Fruit fly (Drosophila melanogaster) whole organism, adult: ENCODE results near the gene kibra.

Experiments used
- CG14711 ChIP-seq: fragments of 200-800 bp; sonication (Bioruptor generic); optimal IDR thresholded peaks from 2 replicates; lab custom pipeline; 2018; ENCODE audit warnings: missing biosample characterization, mild to moderate bottlenecking, missing genetic modification characterization, moderate library complexity
- CG33017 ChIP-seq: fragments of 200-800 bp; sonication (Bioruptor generic); optimal IDR thresholded peaks from 2 replicates; lab custom pipeline; 2018; ENCODE audit warnings: missing biosample characterization, mild to moderate bottlenecking, missing genetic modification characterization, moderate library complexity
- CG7101 ChIP-seq: fragments of 200-800 bp; sonication (Bioruptor generic); optimal IDR thresholded peaks from 2 replicates; lab custom pipeline; 2018; ENCODE audit warnings: missing biosample characterization, mild to moderate bottlenecking, missing genetic modification characterization, moderate library complexity
- kay ChIP-seq: fragments of 200-800 bp; sonication (Bioruptor generic); peaks from one replicate; lab custom pipeline; 2016; ENCODE audit warnings: missing biosample characterization, missing genetic modification characterization, borderline replicate concordance
- tj ChIP-seq: fragments of 200-800 bp; sonication (Bioruptor generic); optimal IDR thresholded peaks from 3 replicates; lab custom pipeline; 2017; ENCODE audit warnings: missing biosample characterization, mild to moderate bottlenecking, missing genetic modification characterization, moderate library complexity

DNA sequence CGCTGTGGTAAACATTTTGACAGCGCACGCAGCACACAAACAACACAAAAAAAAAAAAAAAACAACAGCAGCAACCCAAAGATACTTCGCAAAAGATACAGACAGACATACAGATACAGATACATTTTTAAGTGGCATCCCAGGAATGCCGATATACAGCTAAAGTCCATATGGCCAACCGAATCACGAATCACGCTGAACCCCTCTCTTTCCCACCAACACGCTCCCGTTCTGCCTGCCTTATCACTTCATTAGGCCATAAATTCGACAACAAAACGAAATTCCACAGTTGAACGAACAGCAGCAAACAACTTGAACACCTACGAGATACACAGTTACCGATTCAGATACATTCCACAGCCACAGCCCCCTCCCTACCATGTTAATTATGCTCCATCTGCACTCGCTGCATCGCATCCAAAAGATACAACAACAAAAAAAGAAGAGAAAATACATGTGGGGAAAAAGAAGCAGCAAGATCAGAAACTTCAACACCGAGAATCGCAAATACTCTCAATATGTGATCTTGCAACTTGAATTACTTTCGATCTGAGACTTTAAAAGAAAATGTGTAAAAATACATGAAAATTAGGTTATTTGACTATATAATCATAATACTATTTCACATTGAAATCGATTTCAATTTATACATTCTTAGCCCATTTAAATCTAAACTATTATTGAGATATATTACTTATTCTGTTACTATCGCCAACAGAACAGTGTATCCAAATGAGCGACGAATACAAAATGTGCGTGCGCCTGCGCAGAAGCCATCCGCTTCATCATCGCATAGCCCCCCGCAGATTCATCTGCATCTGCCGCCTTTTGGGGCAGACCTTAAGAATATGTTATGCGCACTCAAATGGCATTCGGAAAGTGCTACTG lies 7.6 kb downstream of the kibra start:
- no peak for TF ChIP-seq CG14711 (tag; lab: Kevin White, UChicago)
- TF ChIP-seq CG7101 (tag; lab: Kevin White, UChicago), result no peak
- TF ChIP-seq CG33017 (tag; lab: Kevin White, UChicago), result no peak
- TF ChIP-seq tj, result no peak
- TF ChIP-seq kay (GFP tag; lab: Kevin White, UChicago), result no peak
